Fruit fly (Drosophila melanogaster) ovary, adult (tissue): ENCODE measurements around the gene Prx2.

ENCODE experiments used
- CG17801 ChIP-seq: fragments of 200-800 bp; optimal IDR thresholded peaks from 2 replicates; lab custom pipeline; 2019; ENCODE audit warnings: missing biosample characterization, mild to moderate bottlenecking, missing genetic modification characterization, moderate library complexity; ENCODE audit not compliant: partially characterized antibody

Gene Prx2

DNA sequence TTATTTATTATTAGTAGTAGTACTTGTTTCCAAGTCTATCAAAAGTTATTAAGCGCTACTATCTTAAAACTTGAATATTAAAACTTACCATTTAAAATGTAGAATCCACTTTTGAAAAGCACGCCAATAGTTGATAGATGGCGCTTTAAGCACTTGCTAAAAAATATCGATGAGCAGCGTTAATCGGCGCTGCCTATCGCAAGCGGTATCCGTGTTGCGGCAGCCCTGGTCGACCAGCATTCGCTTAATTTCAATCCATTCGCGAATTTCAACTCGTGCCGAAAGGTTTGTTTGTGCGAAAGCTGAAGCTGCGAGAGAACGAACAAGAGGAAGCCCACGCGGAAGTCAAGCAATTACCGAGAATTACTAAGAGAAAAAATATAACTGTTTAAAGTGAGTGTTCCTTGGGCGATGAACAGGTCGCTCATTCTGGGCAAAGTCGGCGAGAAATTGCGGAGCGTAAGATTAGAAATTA, at the start of gene Prx2:
Prx2 (plus strand) TSS at position 253 of the 475 bp plus-strand sequence.
- TF ChIP-seq CG17801 (GFP tag; lab: Kevin White, UChicago): peak; percentile 69

DNA sequence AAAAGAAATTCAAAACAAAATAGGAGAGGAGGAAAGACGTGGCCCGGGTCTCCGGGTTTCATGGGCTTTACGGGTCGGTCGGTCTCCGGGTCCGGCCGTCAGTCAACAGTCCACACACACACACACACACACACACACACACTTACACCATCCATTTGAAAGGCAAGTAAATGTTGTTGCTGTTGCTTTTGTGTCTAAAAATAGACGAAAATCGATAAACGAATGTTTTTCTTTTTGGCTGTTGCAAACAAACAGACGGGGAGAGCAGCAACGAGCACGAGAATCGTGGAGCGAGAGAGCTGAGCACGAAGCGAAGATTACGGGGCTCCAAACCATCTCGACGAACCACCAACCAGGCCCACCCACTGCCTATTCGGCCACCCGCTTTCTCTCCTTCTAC, 49.4 kb upstream of the Prx2 start:
- no peak for TF ChIP-seq CG17801 (GFP tag; lab: Kevin White, UChicago)

DNA sequence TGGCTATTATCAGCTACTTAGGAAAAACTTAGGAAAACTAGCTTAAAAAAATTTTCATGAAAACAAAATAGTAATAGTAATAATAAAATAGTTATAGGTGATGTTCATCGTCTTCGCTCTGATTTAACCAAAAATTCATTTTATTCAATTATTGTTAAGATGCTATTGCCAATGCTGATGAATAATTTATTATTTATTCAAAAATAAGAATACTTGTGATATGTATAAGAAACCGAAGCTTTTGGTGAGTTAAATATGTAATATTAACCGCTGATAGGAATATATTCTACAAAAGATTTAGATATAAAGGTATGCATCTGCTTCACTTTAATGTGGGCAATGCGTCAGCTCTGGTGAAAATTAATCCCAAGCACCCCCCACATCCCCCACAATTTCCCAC, 48.9 kb upstream of the Prx2 start:
- TF ChIP-seq CG17801 (GFP tag; lab: Kevin White, UChicago): no peak

DNA sequence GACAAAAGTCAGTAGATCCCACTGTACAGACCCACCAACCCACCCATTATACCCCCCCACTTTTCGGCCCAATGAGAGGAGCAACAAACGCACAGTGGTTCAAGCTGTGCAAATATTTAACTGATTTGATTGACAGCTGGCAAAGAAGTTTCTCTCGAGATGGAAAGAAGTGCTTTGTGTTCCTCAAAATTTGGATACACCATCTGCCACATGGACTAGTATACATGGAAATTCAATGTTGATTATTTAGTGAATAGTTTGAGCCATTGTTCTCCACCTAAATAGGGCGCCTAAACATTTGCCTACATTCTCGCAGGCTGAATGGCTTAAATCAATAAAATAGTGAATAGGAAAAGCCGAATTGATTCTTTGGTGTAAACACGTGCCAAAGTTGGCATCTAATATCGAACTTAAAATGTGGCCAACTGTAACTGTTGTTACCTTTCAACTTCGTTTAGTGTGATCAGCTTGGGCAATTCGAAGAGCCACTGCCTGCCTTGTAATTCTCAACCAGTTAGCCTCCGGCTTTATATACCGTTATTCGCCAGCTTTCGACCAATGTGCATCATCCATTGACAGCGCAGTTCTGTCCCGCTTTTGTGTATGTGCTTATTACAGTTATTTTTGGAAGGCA, 48.3 kb upstream of the Prx2 start:
- TF ChIP-seq CG17801 (GFP tag; lab: Kevin White, UChicago): no peak

DNA sequence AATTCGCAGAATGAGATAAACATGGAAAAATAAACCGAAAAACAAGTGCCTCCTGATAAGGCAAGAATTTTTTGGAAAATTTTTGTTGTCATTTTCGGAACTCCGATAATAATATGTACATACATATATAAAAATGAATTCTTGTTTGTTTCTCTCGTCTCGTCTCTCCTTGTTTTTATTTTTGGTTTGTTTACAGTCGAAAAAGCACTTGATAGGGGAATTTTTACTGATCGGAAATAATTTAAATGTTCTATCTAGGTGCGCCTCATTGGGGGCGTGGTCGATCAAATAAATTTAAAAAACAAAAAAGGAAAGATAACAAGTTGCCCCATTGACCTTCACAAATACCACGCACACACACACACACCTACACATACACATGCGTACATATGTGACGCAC, 46.9 kb upstream of the Prx2 start:
- TF ChIP-seq CG17801 (GFP tag; lab: Kevin White, UChicago): no peak

- no peak for TF ChIP-seq CG17801 (GFP tag; lab: Kevin White, UChicago)
Measured at dm6 chrX:13283940-13284547, 45.6 kb upstream of the Prx2 start.

- TF ChIP-seq CG17801 (GFP tag; lab: Kevin White, UChicago): no peak
Measured at dm6 chrX:13284548-13284974, 45.1 kb upstream of the Prx2 start.

DNA sequence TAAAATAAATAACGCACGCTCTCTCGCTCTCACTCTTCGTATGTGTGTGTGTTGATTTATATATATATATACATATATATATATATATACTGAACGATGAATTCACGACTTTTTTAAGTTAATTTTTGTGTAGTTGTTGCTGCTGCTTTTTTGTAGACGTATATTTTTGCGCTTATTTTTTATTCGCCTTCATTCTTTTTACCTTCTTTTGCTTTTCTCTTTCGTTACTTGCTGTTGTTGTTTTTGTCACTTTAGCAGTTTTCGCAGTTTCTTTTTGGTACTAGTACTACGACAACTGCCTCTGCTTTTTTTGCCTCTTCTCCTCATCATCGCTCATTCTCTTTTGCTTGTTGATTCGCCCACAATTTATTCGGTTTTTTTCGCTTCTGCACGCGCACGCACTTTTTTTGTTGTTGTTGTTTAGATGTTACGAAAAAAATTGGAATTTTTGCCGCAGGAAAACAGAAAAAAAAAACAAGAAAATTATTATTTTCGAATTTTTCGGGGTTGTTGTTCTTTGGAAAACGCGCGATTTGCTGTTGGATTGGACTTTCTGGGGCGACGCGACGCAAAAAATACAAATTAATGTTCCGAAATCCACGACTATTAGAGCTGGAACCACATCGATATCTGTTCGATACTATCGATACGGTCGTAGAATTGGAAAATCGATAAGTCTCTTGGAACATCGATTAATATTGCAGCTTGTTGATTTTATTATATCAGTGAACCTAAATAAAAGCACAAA, 44.4 kb upstream of the Prx2 start, which contains the start of the genes HDAC4 and CG15743:
HDAC4 (minus strand) TSS at position 632 of the 748 bp plus-strand sequence.
CG15743 (plus strand) TSS at position 707 of the 748 bp plus-strand sequence.
- TF ChIP-seq CG17801 (GFP tag; lab: Kevin White, UChicago): peak; percentile 99

DNA sequence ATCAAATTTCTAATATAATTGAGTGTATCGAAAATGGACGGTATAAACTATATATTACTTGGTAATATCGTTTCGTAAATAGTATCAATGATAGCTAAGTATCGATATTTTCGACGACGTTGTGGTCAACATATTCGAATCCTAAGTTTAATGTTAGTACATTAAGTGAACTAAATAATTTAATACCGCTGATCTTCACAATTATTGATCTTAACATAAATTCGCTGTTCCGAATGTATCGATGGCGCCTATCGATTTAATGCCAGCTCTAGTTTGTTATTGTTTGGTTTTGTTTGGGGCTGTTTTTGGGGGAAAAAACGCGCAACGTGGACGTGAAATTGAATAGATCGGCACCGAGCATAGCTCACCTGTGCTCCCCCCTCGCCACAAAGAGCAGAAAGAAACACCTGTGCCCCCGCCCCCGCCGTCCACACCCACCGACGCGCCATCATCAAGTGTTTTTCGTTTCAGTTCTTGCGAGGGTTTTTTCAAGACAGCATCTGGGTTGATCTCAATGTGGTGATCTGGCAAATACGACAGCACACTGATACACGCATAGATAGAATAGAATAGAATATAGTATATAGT, 43.8 kb upstream of the Prx2 start:
- no peak for TF ChIP-seq CG17801 (GFP tag; lab: Kevin White, UChicago)

DNA sequence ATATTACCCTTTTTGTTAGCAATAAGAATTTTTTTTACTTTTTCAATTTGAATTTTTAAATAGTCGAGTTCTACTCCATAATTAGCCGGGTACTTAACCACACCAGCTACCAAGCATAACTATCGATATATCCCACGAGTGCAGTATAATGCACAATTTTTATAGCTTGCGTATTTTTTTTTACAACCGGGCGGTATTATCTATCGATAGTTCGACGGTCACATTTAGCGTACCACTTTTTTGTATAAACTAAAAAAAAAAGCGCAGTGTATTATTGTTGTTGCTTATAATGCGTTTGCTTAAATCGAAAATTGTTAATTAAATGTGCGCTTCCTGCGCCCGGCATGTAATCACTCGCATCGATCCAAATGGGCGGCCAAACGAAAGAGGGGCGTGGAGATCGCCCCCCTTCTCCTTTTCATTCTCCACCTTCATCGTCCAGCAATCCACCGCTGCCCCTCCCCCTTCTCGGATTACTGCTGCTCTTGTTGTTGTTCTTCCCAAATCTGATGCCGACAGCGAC, 41.7 kb upstream of the Prx2 start, which contains the start of gene Remo:
Remo (plus strand) TSS at position 198 of the 523 bp plus-strand sequence.
- TF ChIP-seq CG17801 (GFP tag; lab: Kevin White, UChicago): no peak

dm6 chrX:13296405-13297183, 33.0 kb upstream of the Prx2 start, which contains the start of gene CG1622:
TSS of gene CG1622 (plus strand) at chrX:13297082.
- no peak for TF ChIP-seq CG17801 (GFP tag; lab: Kevin White, UChicago)

DNA sequence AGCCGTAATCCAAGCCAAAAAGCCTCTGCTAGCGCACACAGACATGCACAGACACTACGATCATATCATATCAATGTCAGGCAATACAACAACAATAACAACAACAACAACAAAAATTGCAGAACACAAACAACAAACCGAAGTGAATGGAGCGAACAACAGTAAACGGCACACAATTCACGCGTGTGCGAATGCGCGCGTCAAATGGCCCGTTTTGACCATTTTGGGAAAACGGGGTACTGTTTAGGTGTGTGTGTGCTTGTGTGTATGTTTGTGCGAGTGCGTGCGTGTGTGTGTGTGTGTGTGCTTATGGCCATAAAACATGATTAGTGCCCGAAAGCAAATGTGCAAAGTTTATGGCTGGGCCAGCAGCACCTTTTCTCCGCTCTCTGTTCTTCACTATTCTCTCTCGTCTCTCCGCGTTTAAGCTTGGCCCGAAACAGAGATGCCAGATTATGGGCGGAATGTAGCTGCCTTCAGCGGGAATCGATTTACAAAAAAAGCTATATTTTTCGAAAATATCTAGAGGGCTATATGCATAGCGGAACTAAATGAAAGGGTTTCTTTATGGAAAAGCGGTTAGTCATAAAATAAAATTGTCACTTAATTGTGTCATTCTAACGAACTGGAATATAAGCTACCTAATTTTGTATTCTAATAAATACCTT, 28.7 kb upstream of the Prx2 start:
- TF ChIP-seq CG17801 (GFP tag; lab: Kevin White, UChicago): no peak

DNA sequence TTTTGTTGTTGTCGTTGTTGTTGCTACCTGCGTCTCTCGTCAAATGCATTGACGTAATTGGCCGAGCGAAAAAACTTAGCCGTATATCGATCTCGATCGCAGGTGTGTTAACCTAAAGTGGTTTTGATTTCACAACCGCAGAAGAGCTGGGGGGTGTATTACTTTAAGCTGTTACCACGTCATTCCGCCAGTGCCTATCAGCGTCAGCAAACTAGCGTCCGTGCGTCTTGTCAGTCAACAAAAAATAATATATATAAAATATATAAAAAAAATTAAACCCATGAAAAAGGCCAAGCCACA, 27.4 kb upstream of the Prx2 start, which contains the start of gene CG1764:
CG1764 (minus strand) TSS at position 101 of the 300 bp plus-strand sequence.
- no peak for TF ChIP-seq CG17801 (GFP tag; lab: Kevin White, UChicago)
